Worm (Caenorhabditis elegans) whole organism, young adult: Measurements from ENCODE around the gene fkh-4.

ENCODE experiments used
- B0261.1 ChIP-seq: sonication (generic microtip); optimal IDR thresholded peaks from 2 replicates; lab custom pipeline; 2016; ENCODE audit warnings: mild to moderate bottlenecking, missing genetic modification characterization, moderate library complexity, missing compliant biosample characterization
- B0336.3 ChIP-seq: fragments of 200-800 bp; sonication (Bioruptor generic); IDR thresholded peaks from 2 replicates; pipeline ENCODE4 v1.3.6; 2022; ENCODE audit warnings: missing genetic modification characterization, missing compliant biosample characterization
- D2030.7 ChIP-seq: fragments of 200-800 bp; sonication (Bioruptor generic); IDR thresholded peaks from 2 replicates; pipeline ENCODE4 v1.3.6; 2022; ENCODE audit warnings: missing genetic modification reagents, missing genetic modification characterization, missing compliant biosample characterization
- F49E8.2 ChIP-seq: sonication (generic microtip); optimal IDR thresholded peaks from 3 replicates; lab custom pipeline; 2017; ENCODE audit warnings: missing genetic modification characterization, mild to moderate bottlenecking, missing compliant biosample characterization, antibody characterized with exemption, moderate library complexity; ENCODE audit not compliant: insufficient read depth
- K11D2.4 ChIP-seq: fragments of 200-800 bp; sonication (Bioruptor generic); IDR thresholded peaks from 2 replicates; pipeline ENCODE4 v1.3.6; 2022; ENCODE audit warnings: missing genetic modification reagents, missing genetic modification characterization, missing compliant biosample characterization
- T26A5.8 ChIP-seq: sonication (generic microtip); optimal IDR thresholded peaks from 2 replicates; lab custom pipeline; 2016; ENCODE audit warnings: missing genetic modification characterization, missing compliant biosample characterization
- Y53F4B.3 ChIP-seq: fragments of 200-800 bp; sonication (Bioruptor generic); IDR thresholded peaks from 2 replicates; pipeline ENCODE4 v1.3.6; 2022; ENCODE audit warnings: missing genetic modification reagents, missing genetic modification characterization, missing compliant biosample characterization
- Y53G8AR.9 ChIP-seq: fragments of 200-800 bp; sonication (Bioruptor generic); conservative IDR thresholded peaks from 2 replicates; pipeline ENCODE4 v1.3.6; 2022; ENCODE audit warnings: missing genetic modification reagents, missing genetic modification characterization, missing compliant biosample characterization
- Y56A3A.18 ChIP-seq: fragments of 200-800 bp; sonication (Bioruptor generic); IDR thresholded peaks from 2 replicates; pipeline ENCODE4 v1.3.6; 2022; ENCODE audit warnings: missing genetic modification reagents, missing genetic modification characterization, missing compliant biosample characterization
- Y95B8A.8 ChIP-seq: fragments of 200-800 bp; sonication (Bioruptor generic); IDR thresholded peaks from 2 replicates; pipeline ENCODE4 v1.3.6; 2022; ENCODE audit warnings: missing genetic modification reagents, missing genetic modification characterization, missing compliant biosample characterization
- ZK185.1 ChIP-seq: sonication (generic microtip); optimal IDR thresholded peaks from 2 replicates; lab custom pipeline; 2016; ENCODE audit warnings: mild to moderate bottlenecking, missing genetic modification characterization, missing compliant biosample characterization; ENCODE audit not compliant: poor library complexity, severe bottlenecking
- aptf-2 ChIP-seq: fragments of 200-800 bp; sonication (Bioruptor generic); conservative IDR thresholded peaks from 2 replicates; pipeline ENCODE4 v1.3.6; 2022; ENCODE audit warnings: missing genetic modification reagents, missing genetic modification characterization, missing compliant biosample characterization
- aptf-3 ChIP-seq: fragments of 200-800 bp; sonication (Bioruptor generic); IDR thresholded peaks from 2 replicates; pipeline ENCODE4 v1.3.6; 2022; ENCODE audit warnings: missing genetic modification characterization, missing compliant biosample characterization
- cebp-1 ChIP-seq, 2 experiments: fragments of 200-800 bp in 1 of 2; sonication (Bioruptor generic) in 1 of 2; sonication (generic microtip) in 1 of 2; IDR thresholded peaks in 1 of 2; optimal IDR thresholded peaks in 1 of 2; 2 replicates each; pipeline versions ENCODE4 v1.3.6 to Lab custom; 2017 to 2022; ENCODE audit warnings: missing compliant biosample characterization in 2 of 2, missing genetic modification characterization in 2 of 2, mild to moderate bottlenecking in 1 of 2, missing genetic modification reagents in 1 of 2, moderate library complexity in 1 of 2
- cebp-2 ChIP-seq: fragments of 200-800 bp; sonication (Bioruptor generic); IDR thresholded peaks from 2 replicates; pipeline ENCODE4 v1.3.6; 2022; ENCODE audit warnings: missing genetic modification characterization, missing compliant biosample characterization
- ceh-100 ChIP-seq: fragments of 200-800 bp; sonication (Bioruptor generic); IDR thresholded peaks from 2 replicates; pipeline ENCODE4 v1.3.6; 2022; ENCODE audit warnings: missing genetic modification reagents, missing genetic modification characterization, missing compliant biosample characterization
- ceh-27 ChIP-seq: fragments of 200-800 bp; sonication (Bioruptor generic); optimal IDR thresholded peaks from 2 replicates; lab custom pipeline; 2018; ENCODE audit warnings: mild to moderate bottlenecking, missing genetic modification characterization, moderate library complexity, missing compliant biosample characterization
- ceh-91 ChIP-seq: fragments of 200-800 bp; sonication (Bioruptor generic); IDR thresholded peaks from 2 replicates; pipeline ENCODE4 v1.3.6; 2022; ENCODE audit warnings: missing genetic modification reagents, missing genetic modification characterization, missing compliant biosample characterization
- die-1 ChIP-seq: sonication (generic microtip); optimal IDR thresholded peaks from 2 replicates; lab custom pipeline; 2016; ENCODE audit warnings: missing genotype, mild to moderate bottlenecking, missing genetic modification characterization, missing compliant biosample characterization
- dpl-1 ChIP-seq: fragments of 150-350 bp; optimal IDR thresholded peaks from 2 replicates; lab custom pipeline; 2014; ENCODE audit warnings: missing biosample characterization, missing genetic modification reagents, missing genetic modification characterization
- egl-44 ChIP-seq: fragments of 200-800 bp; sonication (Bioruptor generic); IDR thresholded peaks from 2 replicates; pipeline ENCODE4 v1.3.6; 2022; ENCODE audit warnings: missing genetic modification reagents, missing genetic modification characterization, missing compliant biosample characterization
- gei-17 ChIP-seq: fragments of 200-800 bp; sonication (Bioruptor generic); optimal IDR thresholded peaks from 2 replicates; lab custom pipeline; 2018; ENCODE audit warnings: mild to moderate bottlenecking, missing genetic modification characterization, missing compliant biosample characterization
- hmg-1.2 ChIP-seq: fragments of 200-800 bp; sonication (Bioruptor generic); IDR thresholded peaks from 2 replicates; pipeline ENCODE4 v1.3.6; 2022; ENCODE audit warnings: missing genetic modification reagents, missing genetic modification characterization, missing compliant biosample characterization
- hrde-1 ChIP-seq: sonication (generic microtip); optimal IDR thresholded peaks from 2 replicates; lab custom pipeline; 2016; ENCODE audit warnings: missing genetic modification characterization, mild to moderate bottlenecking, missing compliant biosample characterization, moderate library complexity, missing genotype, missing genetic modification reagents, borderline replicate concordance
- hsf-1 ChIP-seq: fragments of 200-800 bp; sonication (Bioruptor generic); IDR thresholded peaks from 2 replicates; pipeline ENCODE4 v1.3.6; 2022; ENCODE audit warnings: missing genetic modification reagents, missing genetic modification characterization, missing compliant biosample characterization
- lin-26 ChIP-seq: fragments of 200-800 bp; sonication (Bioruptor generic); IDR thresholded peaks from 2 replicates; pipeline ENCODE4 v1.3.6; 2022; ENCODE audit warnings: missing genetic modification reagents, missing genetic modification characterization, missing compliant biosample characterization
- lin-35 ChIP-seq, 3 experiments: fragments of 150-350 bp in 2 of 3; sonication (generic microtip) in 1 of 3; optimal IDR thresholded peaks; 2 replicates each; lab custom pipeline; 2014 to 2018; ENCODE audit warnings: missing biosample characterization in 3 of 3, missing genetic modification characterization in 3 of 3, missing genetic modification reagents in 3 of 3
- lin-40 ChIP-seq: sonication (generic microtip); optimal IDR thresholded peaks from 2 replicates; lab custom pipeline; 2016; ENCODE audit warnings: missing genetic modification characterization, mild to moderate bottlenecking, missing compliant biosample characterization, missing genotype, missing genetic modification reagents
- lsy-27 ChIP-seq: sonication (generic microtip); optimal IDR thresholded peaks from 2 replicates; lab custom pipeline; 2017; ENCODE audit warnings: missing genetic modification characterization, mild to moderate bottlenecking, missing compliant biosample characterization, antibody characterized with exemption, missing genotype, borderline replicate concordance; ENCODE audit not compliant: insufficient read depth
- madf-10 ChIP-seq: sonication (generic microtip); optimal IDR thresholded peaks from 2 replicates; lab custom pipeline; 2016; ENCODE audit warnings: mild to moderate bottlenecking, missing genetic modification characterization, missing compliant biosample characterization
- mcd-1 ChIP-seq: fragments of 200-800 bp; sonication (Bioruptor generic); IDR thresholded peaks from 2 replicates; pipeline ENCODE4 v1.3.6; 2022; ENCODE audit warnings: missing genetic modification reagents, missing genetic modification characterization, missing compliant biosample characterization
- mel-28 ChIP-seq: sonication (generic microtip); optimal IDR thresholded peaks from 2 replicates; lab custom pipeline; 2016; ENCODE audit warnings: borderline replicate concordance, mild to moderate bottlenecking, missing genetic modification characterization, missing compliant biosample characterization
- nhr-80 ChIP-seq: sonication (generic microtip); optimal IDR thresholded peaks from 2 replicates; lab custom pipeline; 2016; ENCODE audit warnings: missing genetic modification characterization, missing compliant biosample characterization
- pbrm-1 ChIP-seq: fragments of 200-800 bp; sonication (Bioruptor generic); IDR thresholded peaks from 2 replicates; pipeline ENCODE4 v1.3.6; 2022; ENCODE audit warnings: missing genetic modification reagents, missing genetic modification characterization, missing compliant biosample characterization
- rcor-1 ChIP-seq: fragments of 200-800 bp; sonication (Bioruptor generic); IDR thresholded peaks from 2 replicates; pipeline ENCODE4 v1.3.6; 2022; ENCODE audit warnings: missing genetic modification reagents, missing genetic modification characterization, missing compliant biosample characterization
- rpc-1 ChIP-seq, 2 experiments: fragments of 150-350 bp in 1 of 2; sonication (generic microtip) in 1 of 2; optimal IDR thresholded peaks; 2 replicates each; lab custom pipeline; 2014 to 2018; ENCODE audit warnings: missing biosample characterization in 1 of 2, missing genetic modification characterization in 1 of 2, missing genetic modification reagents in 1 of 2, missing genotype in 1 of 2
- snpc-1.3 ChIP-seq: sonication (generic microtip); optimal IDR thresholded peaks from 2 replicates; lab custom pipeline; 2017; ENCODE audit warnings: missing genetic modification characterization, mild to moderate bottlenecking, missing compliant biosample characterization, antibody characterized with exemption, moderate library complexity, missing genotype, missing genetic modification reagents; ENCODE audit not compliant: insufficient read depth
- snpc-4 ChIP-seq, 5 experiments: fragments of 150-350 bp in 1 of 5; sonication (generic microtip) in 4 of 5; optimal IDR thresholded peaks; 2 replicates each; lab custom pipeline; 2014 to 2018; ENCODE audit warnings: missing genetic modification characterization in 5 of 5, missing biosample characterization in 3 of 5, antibody characterized with exemption in 2 of 5, mild to moderate bottlenecking in 2 of 5, missing compliant biosample characterization in 2 of 5, missing genotype in 2 of 5, moderate library complexity in 2 of 5, missing genetic modification reagents in 1 of 5
- sptf-2 ChIP-seq: fragments of 200-800 bp; sonication (Bioruptor generic); optimal IDR thresholded peaks from 2 replicates; lab custom pipeline; 2018; ENCODE audit warnings: mild to moderate bottlenecking, missing genetic modification characterization, missing compliant biosample characterization
- tbp1 ChIP-seq: fragments of 200-800 bp; sonication (Bioruptor generic); optimal IDR thresholded peaks from 2 replicates; lab custom pipeline; 2018; ENCODE audit warnings: mild to moderate bottlenecking, missing genetic modification characterization, missing compliant biosample characterization
- zfh-2 ChIP-seq: fragments of 200-800 bp; sonication (Bioruptor generic); conservative IDR thresholded peaks from 2 replicates; pipeline ENCODE4 v1.3.6; 2022; ENCODE audit warnings: missing genetic modification reagents, missing genetic modification characterization, missing compliant biosample characterization
- zim-3 ChIP-seq: sonication (generic microtip); optimal IDR thresholded peaks from 2 replicates; lab custom pipeline; 2017; ENCODE audit warnings: mild to moderate bottlenecking, missing genetic modification characterization, moderate library complexity, missing compliant biosample characterization
- ztf-26 ChIP-seq: sonication (generic microtip); optimal IDR thresholded peaks from 2 replicates; lab custom pipeline; 2017; ENCODE audit warnings: missing genetic modification characterization, missing compliant biosample characterization

The fkh-4 gene

ce11 chrX:13442446-13442845 is 13.8 kb upstream of the fkh-4 start (continued):
- TF ChIP-seq B0261.1, result peak; percentile 89
- peak; percentile 50; the same call in 1 of the 2 replicates for TF ChIP-seq Y53F4B.3 (GFP tag; lab: Robert Waterston, UW)
- TF ChIP-seq sptf-2, result peak; percentile 6
- TF ChIP-seq ceh-91 (GFP tag; lab: Robert Waterston, UW), result no peak
- TF ChIP-seq cebp-2 (GFP tag; lab: Robert Waterston, UW), result no peak
- TF ChIP-seq zfh-2 (GFP tag; lab: Robert Waterston, UW), result peak; percentile 40; the same call in 1 of the 2 replicates
- TF ChIP-seq ceh-27 (GFP tag; lab: Kevin White, UChicago), result peak; percentile 57
- TF ChIP-seq zim-3 (tag; lab: Kevin White, UChicago), result peak; percentile 13
- TF ChIP-seq hmg-1.2 (GFP tag; lab: Robert Waterston, UW), result peak; percentile 78
- peak; percentile 60 for TF ChIP-seq K11D2.4
- TF ChIP-seq hrde-1 (tag; lab: Kevin White, UChicago), result no peak
- peak; percentile 54; the same call in 1 of the 2 replicates for TF ChIP-seq egl-44
- TF ChIP-seq Y56A3A.18, result peak; percentile 75; the same call in 1 of the 2 replicates
- TF ChIP-seq aptf-3 (GFP tag; lab: Robert Waterston, UW), result no peak
- TF ChIP-seq ZK185.1 (tag; lab: Kevin White, UChicago), result peak; percentile 61
- TF ChIP-seq lin-35 (GFP tag; optimal IDR thresholded peaks at IDR 0.05; lab: Kevin White, UChicago), result peak in 1 of 3 experiments; percentile 42
- TF ChIP-seq lsy-27, result peak; percentile 31
- peak; percentile 68 for TF ChIP-seq rcor-1 (GFP tag; lab: Robert Waterston, UW)
- TF ChIP-seq hsf-1 (GFP tag; lab: Robert Waterston, UW), result no peak
- TF ChIP-seq ceh-100 (GFP tag; lab: Robert Waterston, UW), result peak; percentile 49; the same call in 1 of the 2 replicates
- no peak for TF ChIP-seq dpl-1 (GFP tag; lab: Kevin White, UChicago)
- no peak for TF ChIP-seq ztf-26 (tag; lab: Kevin White, UChicago)
- peak; percentile 92 for TF ChIP-seq tbp1
- TF ChIP-seq rpc-1 (optimal IDR thresholded peaks at IDR 0.05; lab: Kevin White, UChicago), result peak; percentile 62
- peak; percentile 79 for TF ChIP-seq rpc-1 (tag; optimal IDR thresholded peaks at IDR 0.05; lab: Kevin White, UChicago)
- TF ChIP-seq Y95B8A.8, result no peak
- TF ChIP-seq aptf-2 (GFP tag; lab: Robert Waterston, UW), result no peak
- peak; percentile 41 for TF ChIP-seq nhr-80 (tag; lab: Kevin White, UChicago)
- TF ChIP-seq snpc-4 (GFP tag; optimal IDR thresholded peaks at IDR 0.05; lab: Kevin White, UChicago), result peak; percentile 9
- TF ChIP-seq snpc-4 (tag; optimal IDR thresholded peaks at IDR 0.05; lab: Kevin White, UChicago), result peak in 3 of 4 experiments; percentile 31 to 65 (median 41)
- TF ChIP-seq F49E8.2 (tag; lab: Kevin White, UChicago), result no peak
- TF ChIP-seq die-1, result peak; percentile 79
- peak; percentile 83 for TF ChIP-seq D2030.7 (GFP tag; lab: Robert Waterston, UW)
- TF ChIP-seq Y53G8AR.9 (GFP tag; lab: Robert Waterston, UW), result 0 out of 2 replicates have a peak, but pooled peaks have one; percentile 35
- TF ChIP-seq mcd-1 (GFP tag; lab: Robert Waterston, UW), result peak; percentile 65
- TF ChIP-seq gei-17 (GFP tag; lab: Kevin White, UChicago), result peak; percentile 75
- TF ChIP-seq lin-40 (tag; lab: Kevin White, UChicago), result peak; percentile 68
- TF ChIP-seq madf-10 (tag; lab: Kevin White, UChicago), result peak; percentile 43
- peak; percentile 84 for TF ChIP-seq lin-26
- peak; percentile 53 for TF ChIP-seq snpc-1.3 (tag; lab: Kevin White, UChicago)
- no peak for TF ChIP-seq mel-28
- 0 out of 2 replicates have a peak, but pooled peaks have one; percentile 9 for TF ChIP-seq cebp-1 (GFP tag; IDR thresholded peaks at IDR 0.05; lab: Robert Waterston, UW)
- no peak for TF ChIP-seq cebp-1 (tag; optimal IDR thresholded peaks at IDR 0.05; lab: Kevin White, UChicago)
- TF ChIP-seq B0336.3, result peak; percentile 48; the same call in 1 of the 2 replicates
- peak; percentile 84 for TF ChIP-seq pbrm-1 (GFP tag; lab: Robert Waterston, UW)
- TF ChIP-seq T26A5.8, result no peak
